Worm (Caenorhabditis elegans) whole organism, mixed stage, embryonic: ENCODE results near the gene tag-325.
A peak's percentile ranks its signal among the peaks of the same experiment; 100 is the strongest.

Experiments
- M03D4.4 ChIP-seq: sonication (generic microtip); optimal IDR thresholded peaks from 2 replicates; lab custom pipeline; 2017; ENCODE audit warnings: mild to moderate bottlenecking, missing genetic modification characterization, missing compliant biosample characterization
- bed-3 ChIP-seq: fragments of 200-800 bp; sonication (Bioruptor generic); optimal IDR thresholded peaks from 3 replicates; lab custom pipeline; 2018; ENCODE audit warnings: mild to moderate bottlenecking, missing genetic modification characterization, moderate library complexity, missing compliant biosample characterization
- ceh-39 ChIP-seq: fragments of 150-350 bp; optimal IDR thresholded peaks from 2 replicates; lab custom pipeline; 2014; ENCODE audit warnings: missing biosample characterization, missing genetic modification characterization
- ceh-43 ChIP-seq: fragments of 200-800 bp; sonication (Bioruptor generic); optimal IDR thresholded peaks from 2 replicates; lab custom pipeline; 2018; ENCODE audit warnings: mild to moderate bottlenecking, missing genetic modification characterization, moderate library complexity, missing compliant biosample characterization
- ceh-83 ChIP-seq: fragments of 200-800 bp; sonication (Bioruptor generic); optimal IDR thresholded peaks from 2 replicates; lab custom pipeline; 2018; ENCODE audit warnings: mild to moderate bottlenecking, missing genetic modification characterization, missing compliant biosample characterization
- ces-1 ChIP-seq: fragments of 150-350 bp; optimal IDR thresholded peaks from 2 replicates; lab custom pipeline; 2014; ENCODE audit warnings: missing biosample characterization, missing genetic modification reagents, missing genetic modification characterization
- cnd-1 ChIP-seq: fragments of 200-800 bp; sonication (Bioruptor generic); optimal IDR thresholded peaks from 2 replicates; lab custom pipeline; 2018; ENCODE audit warnings: mild to moderate bottlenecking, missing genetic modification characterization, missing compliant biosample characterization
- drap-1 ChIP-seq: fragments of 200-800 bp; sonication (Bioruptor generic); optimal IDR thresholded peaks from 3 replicates; lab custom pipeline; 2018; ENCODE audit warnings: mild to moderate bottlenecking, missing genetic modification characterization, missing compliant biosample characterization
- elt-3 ChIP-seq: fragments of 150-350 bp; optimal IDR thresholded peaks from 2 replicates; lab custom pipeline; 2014; ENCODE audit warnings: missing biosample characterization, missing genetic modification characterization
- ham-2 ChIP-seq: fragments of 200-800 bp; sonication (Bioruptor generic); optimal IDR thresholded peaks from 2 replicates; lab custom pipeline; 2018; ENCODE audit warnings: mild to moderate bottlenecking, missing genetic modification characterization, missing compliant biosample characterization
- hlh-1 ChIP-seq: fragments of 150-350 bp; optimal IDR thresholded peaks from 2 replicates; lab custom pipeline; 2014; ENCODE audit warnings: missing biosample characterization, missing genetic modification reagents, missing genetic modification characterization
- lin-13 ChIP-seq: fragments of 150-350 bp; optimal IDR thresholded peaks from 2 replicates; lab custom pipeline; 2014; ENCODE audit warnings: missing biosample characterization, missing genetic modification characterization
- lin-32 ChIP-seq: fragments of 200-800 bp; sonication (Bioruptor generic); optimal IDR thresholded peaks from 2 replicates; lab custom pipeline; 2018; ENCODE audit warnings: mild to moderate bottlenecking, missing genetic modification characterization, missing compliant biosample characterization
- lsy-2 ChIP-seq: fragments of 150-350 bp; optimal IDR thresholded peaks from 2 replicates; lab custom pipeline; 2014; ENCODE audit warnings: missing biosample characterization, missing genetic modification characterization
- mab-5 ChIP-seq: fragments of 150-350 bp; optimal IDR thresholded peaks from 2 replicates; lab custom pipeline; 2014; ENCODE audit warnings: missing biosample characterization, missing genetic modification characterization
- mep-1 ChIP-seq: fragments of 150-350 bp; optimal IDR thresholded peaks from 2 replicates; lab custom pipeline; 2017; ENCODE audit warnings: missing biosample characterization, missing genetic modification reagents, missing genetic modification characterization, inconsistent platforms
- nhr-12 ChIP-seq: fragments of 150-350 bp; optimal IDR thresholded peaks from 2 replicates; lab custom pipeline; 2014; ENCODE audit warnings: missing biosample characterization, missing genetic modification characterization
- nhr-2 ChIP-seq: fragments of 150-350 bp; optimal IDR thresholded peaks from 2 replicates; lab custom pipeline; 2014; ENCODE audit warnings: missing biosample characterization, missing genetic modification characterization
- nhr-237 ChIP-seq: fragments of 150-350 bp; optimal IDR thresholded peaks from 2 replicates; lab custom pipeline; 2014; ENCODE audit warnings: missing biosample characterization, missing genetic modification characterization
- nhr-28 ChIP-seq: fragments of 150-350 bp; optimal IDR thresholded peaks from 2 replicates; lab custom pipeline; 2014; ENCODE audit warnings: missing biosample characterization, missing genetic modification characterization
- pha-4 ChIP-seq: fragments of 150-350 bp; optimal IDR thresholded peaks from 2 replicates; lab custom pipeline; 2018; ENCODE audit warnings: missing biosample characterization, missing genetic modification reagents, missing genetic modification characterization
- snpc-4 ChIP-seq: fragments of 150-350 bp; optimal IDR thresholded peaks from 2 replicates; lab custom pipeline; 2014; ENCODE audit warnings: missing biosample characterization, missing genetic modification characterization
- sptf-1 ChIP-seq: sonication (generic microtip); optimal IDR thresholded peaks from 2 replicates; lab custom pipeline; 2017; ENCODE audit warnings: mild to moderate bottlenecking, missing genetic modification characterization, moderate library complexity, missing compliant biosample characterization
- tbx-8 ChIP-seq: fragments of 200-800 bp; sonication (Bioruptor generic); optimal IDR thresholded peaks from 2 replicates; lab custom pipeline; 2018; ENCODE audit warnings: mild to moderate bottlenecking, missing genetic modification characterization, moderate library complexity, missing compliant biosample characterization
- unc-120 ChIP-seq: sonication (generic microtip); optimal IDR thresholded peaks from 2 replicates; lab custom pipeline; 2017; ENCODE audit warnings: missing genetic modification characterization, missing compliant biosample characterization; ENCODE audit not compliant: poor library complexity, severe bottlenecking
- unc-39 ChIP-seq: fragments of 150-350 bp; optimal IDR thresholded peaks from 2 replicates; lab custom pipeline; 2014; ENCODE audit warnings: missing biosample characterization, missing genetic modification characterization
- unc-62 ChIP-seq: fragments of 150-350 bp; optimal IDR thresholded peaks from 2 replicates; lab custom pipeline; 2014; ENCODE audit warnings: missing biosample characterization, missing genetic modification reagents, missing genetic modification characterization
- zip-8 ChIP-seq: fragments of 150-350 bp; optimal IDR thresholded peaks from 2 replicates; lab custom pipeline; 2014; ENCODE audit warnings: missing biosample characterization, missing genetic modification characterization

tag-325 gene

DNA sequence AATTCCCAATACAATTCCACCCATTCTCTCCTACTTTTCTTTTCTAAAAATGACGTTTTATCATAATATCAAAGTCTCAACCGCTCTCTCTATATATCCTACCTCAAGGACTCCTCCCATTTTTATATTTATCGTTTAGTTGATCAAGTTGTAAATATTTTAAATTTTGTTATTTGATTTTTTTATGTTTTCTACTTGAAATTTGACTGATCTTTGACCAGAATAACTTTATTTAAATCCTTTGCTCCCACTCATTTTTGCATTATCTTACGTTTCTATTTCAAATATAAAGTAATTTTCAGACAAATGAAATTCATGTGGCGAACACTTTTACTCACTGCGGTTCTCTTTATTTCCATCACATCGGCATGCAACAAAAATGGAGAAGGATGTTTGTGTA, 40.8 kb downstream of the tag-325 start, which contains the start of the genes acbp-7 and F26A1.19:
acbp-7 (plus strand) TSS at position 301 of the 400 bp plus-strand sequence.
F26A1.19 (plus strand) TSS at position 303 of the 400 bp plus-strand sequence.
- TF ChIP-seq ces-1 (GFP tag; lab: Kevin White, UChicago), result no peak
- TF ChIP-seq ceh-83 (GFP tag; lab: Kevin White, UChicago), result no peak
- no peak for TF ChIP-seq nhr-237 (tag; lab: Kevin White, UChicago)
- no peak for TF ChIP-seq ceh-43 (GFP tag; lab: Kevin White, UChicago)
- TF ChIP-seq mab-5 (tag; lab: Kevin White, UChicago), result no peak
- TF ChIP-seq ceh-39 (tag; lab: Kevin White, UChicago), result no peak
- TF ChIP-seq zip-8 (tag; lab: Kevin White, UChicago), result no peak
- TF ChIP-seq elt-3 (tag; lab: Kevin White, UChicago), result no peak

- no peak for TF ChIP-seq ceh-43 (GFP tag; lab: Kevin White, UChicago)
- no peak for TF ChIP-seq sptf-1 (tag; lab: Kevin White, UChicago)
- no peak for TF ChIP-seq nhr-2 (tag; lab: Kevin White, UChicago)
- TF ChIP-seq cnd-1 (tag; lab: Kevin White, UChicago), result no peak
- TF ChIP-seq drap-1 (GFP tag; lab: Kevin White, UChicago), result no peak
- TF ChIP-seq ces-1 (GFP tag; lab: Kevin White, UChicago), result no peak
- TF ChIP-seq lsy-2 (tag; lab: Kevin White, UChicago), result no peak
- no peak for TF ChIP-seq zip-8 (tag; lab: Kevin White, UChicago)
- no peak for TF ChIP-seq bed-3 (GFP tag; lab: Kevin White, UChicago)
- TF ChIP-seq hlh-1 (tag; lab: Kevin White, UChicago), result no peak
- TF ChIP-seq M03D4.4, result no peak
- TF ChIP-seq nhr-12 (tag; lab: Kevin White, UChicago), result no peak
- TF ChIP-seq lin-32, result no peak
- TF ChIP-seq, all 35 proteins: peak for 0
These were observed 45.5 kb downstream of the tag-325 start, which contains the start of gene clec-156 for ce11 chrIII:4842173-4842572. TSS of gene clec-156 (minus strand) at chrIII:4842273.

DNA sequence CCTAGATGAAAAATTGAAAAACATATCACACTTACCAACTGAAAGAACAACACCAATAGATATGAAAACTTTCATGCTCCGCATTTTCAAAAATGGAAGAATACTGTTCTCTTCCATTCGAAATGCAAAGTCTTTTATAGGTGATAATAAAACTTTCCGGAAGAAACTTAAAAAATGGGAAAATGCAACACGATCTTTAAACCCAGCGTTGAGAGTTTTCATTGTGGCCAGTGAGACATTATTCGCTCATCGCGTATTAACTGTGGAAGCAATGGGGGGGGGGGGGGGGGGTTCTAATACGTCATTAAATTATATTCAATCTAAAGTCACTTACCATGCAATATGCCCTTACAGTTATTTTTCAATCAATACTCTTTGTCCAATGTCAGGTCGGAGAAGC, 47.7 kb downstream of the tag-325 start, which contains the start of the genes clec-157 and fkh-5:
clec-157 (minus strand) TSS at position 101 of the 400 bp plus-strand sequence.
fkh-5 (plus strand) TSS at position 336 of the 400 bp plus-strand sequence.
- no peak for TF ChIP-seq nhr-28
- TF ChIP-seq ceh-83 (GFP tag; lab: Kevin White, UChicago), result no peak
- no peak for TF ChIP-seq M03D4.4
- TF ChIP-seq ham-2 (GFP tag; lab: Kevin White, UChicago), result no peak

- TF ChIP-seq unc-39 (tag; lab: Kevin White, UChicago) (no peak), mab-5 (tag; lab: Kevin White, UChicago) (no peak), snpc-4 (tag; lab: Kevin White, UChicago) (no peak)
These were observed 53.1 kb downstream of the tag-325 start, which contains the start of gene nonu-1 for ce11 chrIII:4849739-4850138. TSS of gene nonu-1 (minus strand) at chrIII:4849907.

ce11 chrIII:4850139-4850538, 53.5 kb downstream of the tag-325 start, which contains the start of gene F26A1.1:
TSS of gene F26A1.1 (plus strand) at chrIII:4850507.
- peak; percentile 52 for TF ChIP-seq lsy-2 (tag; lab: Kevin White, UChicago)
- peak; percentile 19 for TF ChIP-seq nhr-237 (tag; lab: Kevin White, UChicago)
- TF ChIP-seq pha-4 (tag; lab: Kevin White, UChicago), result peak; percentile 41
- TF ChIP-seq mep-1 (tag; lab: Kevin White, UChicago), result peak; percentile 23
- no peak for TF ChIP-seq tbx-8 (GFP tag; lab: Kevin White, UChicago)
- peak; percentile 5 for TF ChIP-seq ces-1 (GFP tag; lab: Kevin White, UChicago)
- no peak for TF ChIP-seq hlh-1 (tag; lab: Kevin White, UChicago)

ce11 chrIII:4852025-4852424, 55.4 kb downstream of the tag-325 start, which contains the start of gene ced-4:
TSS of gene ced-4 (plus strand) at chrIII:4852325.
- TF ChIP-seq ceh-83 (GFP tag; lab: Kevin White, UChicago) (no peak), ces-1 (GFP tag; lab: Kevin White, UChicago) (no peak), lin-13 (no peak), unc-39 (tag; lab: Kevin White, UChicago) (no peak), unc-120 (tag; lab: Kevin White, UChicago) (no peak), nhr-2 (tag; lab: Kevin White, UChicago) (no peak), ham-2 (GFP tag; lab: Kevin White, UChicago) (no peak), unc-62 (GFP tag; lab: Kevin White, UChicago) (no peak), lsy-2 (tag; lab: Kevin White, UChicago) (no peak), cnd-1 (tag; lab: Kevin White, UChicago) (no peak)
